Fruit fly (Drosophila melanogaster): Measurements from ENCODE around the gene CG16986.

Gene CG16986

dm6 chr3L:2584119-2584805 lies 15.9 kb upstream of the CG16986 start (continued):
- TF ChIP-seq Usf (GFP tag; optimal IDR thresholded peaks at IDR 0.05) (peak; percentile 44), ci (GFP tag; IDR thresholded peaks at IDR 0.05) (peak; percentile 17; the same call in 2 of the 3 replicates), repo (GFP tag; optimal IDR thresholded peaks at IDR 0.05) (peak; percentile 55), vfl (GFP tag; optimal IDR thresholded peaks at IDR 0.05) (peak; percentile 32), Hmx (GFP tag; optimal IDR thresholded peaks at IDR 0.05) (no peak), Gsc (GFP tag; IDR thresholded peaks at IDR 0.05) (peak; percentile 55), sim (GFP tag; IDR thresholded peaks at IDR 0.05) (peak; percentile 13; the same call in 1 of the 2 replicates), CG16863 (GFP tag; optimal IDR thresholded peaks at IDR 0.05) (peak; percentile 68), so (GFP tag; IDR thresholded peaks at IDR 0.05) (peak; percentile 41; the same call in 2 of the 3 replicates), NC2α (GFP tag; optimal IDR thresholded peaks at IDR 0.05) (peak; percentile 44), Chrac-16 (GFP tag; optimal IDR thresholded peaks at IDR 0.05) (peak; percentile 79), peb (GFP tag; IDR thresholded peaks at IDR 0.05) (no peak), knrl (GFP tag; IDR thresholded peaks at IDR 0.05; ENCODE audit: partially characterized antibody) (peak; percentile 13; the same call in 1 of the 3 replicates), onecut (GFP tag; IDR thresholded peaks at IDR 0.05) (peak; percentile 53), bigmax (GFP tag; optimal IDR thresholded peaks at IDR 0.05) (no peak), HLH3B (GFP tag; IDR thresholded peaks at IDR 0.05) (peak; percentile 60), tup (GFP tag; optimal IDR thresholded peaks at IDR 0.05) (peak; percentile 62), esg (GFP tag; conservative IDR thresholded peaks at IDR 0.05) (peak; percentile 66), stwl (tag; optimal IDR thresholded peaks at IDR 0.05) (no peak)

dm6 chr3L:2584827-2585226 lies 15.3 kb upstream of the CG16986 start:
- peak; percentile 64 for TF ChIP-seq sqz (GFP tag; optimal IDR thresholded peaks at IDR 0.05)
- TF ChIP-seq Hr78 (GFP tag; optimal IDR thresholded peaks at IDR 0.05), result no peak
- peak in 1 of 2 experiments; percentile 66 for TF ChIP-seq eve (GFP tag; optimal IDR thresholded peaks at IDR 0.05)
- TF ChIP-seq CG4730 (GFP tag; IDR thresholded peaks at IDR 0.05), result no peak
- 0 out of 2 replicates have a peak, but pooled peaks have one; percentile 2 for TF ChIP-seq chm (GFP tag; IDR thresholded peaks at IDR 0.05)
- TF ChIP-seq Nf-YB (GFP tag; optimal IDR thresholded peaks at IDR 0.05), result no peak
- TF ChIP-seq nerfin-1 (tag; optimal IDR thresholded peaks at IDR 0.05), result peak; percentile 15
- TF ChIP-seq CG16863 (GFP tag; optimal IDR thresholded peaks at IDR 0.05), result no peak

dm6 chr3L:2585794-2586741 lies 14.1 kb upstream of the CG16986 start, which contains the start of gene msn:
Gene msn (minus strand): TSS chr3L:2586540.
- TF ChIP-seq CG4617 (GFP tag; optimal IDR thresholded peaks at IDR 0.05; ENCODE audit: borderline replicate concordance), result peak; percentile 59
- no peak for TF ChIP-seq CG4707 (GFP tag; optimal IDR thresholded peaks at IDR 0.05)
- no peak for TF ChIP-seq emc (GFP tag; optimal IDR thresholded peaks at IDR 0.05)
- peak; percentile 29 for TF ChIP-seq CG1792 (GFP tag; optimal IDR thresholded peaks at IDR 0.05)
- TF ChIP-seq CG9817 (tag; optimal IDR thresholded peaks at IDR 0.05), result no peak
- TF ChIP-seq CG12659 (GFP tag; optimal IDR thresholded peaks at IDR 0.05), result peak; percentile 86
- peak; percentile 8 for TF ChIP-seq Mes4 (GFP tag; optimal IDR thresholded peaks at IDR 0.05)
- TF ChIP-seq vvl (GFP tag; IDR thresholded peaks at IDR 0.05), result peak; percentile 47
- peak; percentile 6 for TF ChIP-seq Myb (GFP tag; optimal IDR thresholded peaks at IDR 0.05)
- TF ChIP-seq gro (GFP tag; optimal IDR thresholded peaks at IDR 0.05), result peak; percentile 50
- TF ChIP-seq HHEX (GFP tag; optimal IDR thresholded peaks at IDR 0.05), result peak; percentile 4
- TF ChIP-seq croc (GFP tag; conservative IDR thresholded peaks at IDR 0.05), result no peak
- TF ChIP-seq Dref (GFP tag; IDR thresholded peaks at IDR 0.05), result peak; percentile 86
- TF ChIP-seq peb (GFP tag; IDR thresholded peaks at IDR 0.05), result no peak
- TF ChIP-seq CG12071 (GFP tag; optimal IDR thresholded peaks at IDR 0.05), result peak; percentile 58
- no peak for TF ChIP-seq bab2 (GFP tag; optimal IDR thresholded peaks at IDR 0.05)
- no peak for TF ChIP-seq br (optimal IDR thresholded peaks at IDR 0.05)
- TF ChIP-seq CG10654 (GFP tag; optimal IDR thresholded peaks at IDR 0.05), result peak; percentile 7
- no peak for TF ChIP-seq tll (GFP tag; optimal IDR thresholded peaks at IDR 0.05)
- peak; percentile 83 for TF ChIP-seq CG42726 (GFP tag; IDR thresholded peaks at IDR 0.05; ENCODE audit: partially characterized antibody)
- TF ChIP-seq Vsx1 (GFP tag; optimal IDR thresholded peaks at IDR 0.05), result no peak

Data from whole organism, embryonic.